Worm (Caenorhabditis elegans): Measurements from ENCODE around the gene cct-6.

The cct-6 gene

DNA sequence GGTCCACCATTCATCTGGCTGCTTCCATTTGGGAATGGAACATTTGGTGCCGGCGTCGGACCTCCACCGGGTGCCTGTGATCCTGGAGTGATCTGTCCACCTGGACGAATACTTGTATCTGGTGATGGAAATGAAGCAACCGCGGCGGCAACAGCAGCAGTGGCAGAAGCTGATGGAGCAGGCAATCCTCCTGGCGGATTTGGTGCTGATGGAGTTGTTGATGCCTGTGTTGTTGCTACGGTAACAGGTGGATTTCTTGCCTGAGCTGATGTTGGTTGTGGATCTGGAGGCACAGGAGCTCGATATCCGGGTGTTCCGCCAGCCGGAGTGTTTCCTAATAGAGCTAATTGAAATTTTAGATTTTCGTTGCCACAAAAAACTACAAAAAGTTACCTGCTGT, 23.0 kb downstream of the cct-6 start:
- no peak for TF ChIP-seq cnd-1 (tag; optimal IDR thresholded peaks at IDR 0.05)
- no peak for TF ChIP-seq nhr-237 (tag; optimal IDR thresholded peaks at IDR 0.05)
- TF ChIP-seq ces-1 (GFP tag; optimal IDR thresholded peaks at IDR 0.05), result no peak
- no peak for TF ChIP-seq pha-4 (tag; optimal IDR thresholded peaks at IDR 0.05)
- no peak for TF ChIP-seq mep-1 (tag; optimal IDR thresholded peaks at IDR 0.05)
- no peak for TF ChIP-seq mls-2 (tag; optimal IDR thresholded peaks at IDR 0.05)
- no peak for TF ChIP-seq zip-8 (tag; optimal IDR thresholded peaks at IDR 0.05)
- no peak for TF ChIP-seq elt-3 (tag; optimal IDR thresholded peaks at IDR 0.05)
- no peak for TF ChIP-seq drap-1 (GFP tag; optimal IDR thresholded peaks at IDR 0.05)
- TF ChIP-seq ceh-43 (GFP tag; optimal IDR thresholded peaks at IDR 0.05), result no peak
- no peak for TF ChIP-seq elt-1 (tag; optimal IDR thresholded peaks at IDR 0.05; ENCODE audit: borderline replicate concordance, insufficient read depth)
- TF ChIP-seq ceh-39 (tag; optimal IDR thresholded peaks at IDR 0.05), result no peak

DNA sequence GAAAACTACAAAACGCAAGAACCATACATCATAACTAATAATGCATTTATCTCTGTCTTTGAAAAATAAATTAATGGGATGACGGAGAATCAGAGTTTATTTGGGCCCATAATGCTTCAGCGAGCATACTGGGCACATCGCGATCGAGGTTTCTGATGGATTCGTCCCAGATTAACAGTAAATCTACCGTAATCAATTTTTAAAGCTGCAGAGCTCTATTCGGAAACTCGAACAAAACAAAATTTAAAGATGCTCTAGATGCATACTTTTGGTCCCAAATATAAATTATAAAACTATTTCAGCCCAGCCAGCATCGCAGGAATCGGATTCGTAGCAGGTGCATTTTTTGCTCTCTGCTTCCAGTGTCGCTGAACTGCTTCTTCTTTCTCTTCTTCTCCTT, 27.4 kb downstream of the cct-6 start:
- TF ChIP-seq hlh-1 (tag; optimal IDR thresholded peaks at IDR 0.05) (no peak), sptf-1 (tag; optimal IDR thresholded peaks at IDR 0.05) (no peak), nhr-28 (tag; optimal IDR thresholded peaks at IDR 0.05) (no peak), sem-2 (GFP tag; optimal IDR thresholded peaks at IDR 0.05) (no peak), mab-5 (tag; optimal IDR thresholded peaks at IDR 0.05) (no peak), lin-32 (GFP tag; optimal IDR thresholded peaks at IDR 0.05) (no peak), M03D4.4 (tag; optimal IDR thresholded peaks at IDR 0.05) (no peak), lsy-2 (tag; optimal IDR thresholded peaks at IDR 0.05) (no peak), drap-1 (GFP tag; optimal IDR thresholded peaks at IDR 0.05) (no peak), ces-1 (GFP tag; optimal IDR thresholded peaks at IDR 0.05) (no peak), ceh-83 (GFP tag; optimal IDR thresholded peaks at IDR 0.05) (no peak), nhr-12 (tag; optimal IDR thresholded peaks at IDR 0.05) (no peak), zip-8 (tag; optimal IDR thresholded peaks at IDR 0.05) (no peak), mls-2 (tag; optimal IDR thresholded peaks at IDR 0.05) (no peak)

DNA sequence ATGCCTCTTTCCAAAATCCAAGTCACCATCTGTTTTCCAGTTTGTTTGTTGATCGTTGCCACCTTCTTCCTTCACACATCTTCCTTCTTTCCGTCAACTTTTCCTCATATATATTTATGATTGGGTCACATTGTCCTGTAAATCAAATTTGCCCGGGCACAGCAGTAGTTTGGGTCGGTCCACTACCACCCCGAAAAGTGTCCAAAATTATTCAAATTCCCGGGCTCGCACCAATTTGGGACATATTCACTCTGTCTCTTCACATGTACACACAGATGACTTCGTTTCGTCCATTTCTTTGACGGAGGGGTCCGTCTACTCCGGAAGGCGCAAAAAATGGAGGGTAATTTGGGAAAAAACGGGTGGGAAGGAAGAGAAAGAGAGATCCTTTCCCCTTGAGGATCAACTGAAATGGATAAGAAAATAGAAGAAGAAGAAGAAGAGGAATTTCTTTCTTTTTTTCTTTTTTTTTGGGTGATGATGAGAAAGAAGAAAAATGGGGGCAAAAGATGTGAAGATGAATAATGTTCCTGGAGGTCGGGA, 28.5 kb downstream of the cct-6 start:
- TF ChIP-seq ces-1 (GFP tag; optimal IDR thresholded peaks at IDR 0.05) (peak; percentile 88), ham-2 (GFP tag; optimal IDR thresholded peaks at IDR 0.05) (no peak)

DNA sequence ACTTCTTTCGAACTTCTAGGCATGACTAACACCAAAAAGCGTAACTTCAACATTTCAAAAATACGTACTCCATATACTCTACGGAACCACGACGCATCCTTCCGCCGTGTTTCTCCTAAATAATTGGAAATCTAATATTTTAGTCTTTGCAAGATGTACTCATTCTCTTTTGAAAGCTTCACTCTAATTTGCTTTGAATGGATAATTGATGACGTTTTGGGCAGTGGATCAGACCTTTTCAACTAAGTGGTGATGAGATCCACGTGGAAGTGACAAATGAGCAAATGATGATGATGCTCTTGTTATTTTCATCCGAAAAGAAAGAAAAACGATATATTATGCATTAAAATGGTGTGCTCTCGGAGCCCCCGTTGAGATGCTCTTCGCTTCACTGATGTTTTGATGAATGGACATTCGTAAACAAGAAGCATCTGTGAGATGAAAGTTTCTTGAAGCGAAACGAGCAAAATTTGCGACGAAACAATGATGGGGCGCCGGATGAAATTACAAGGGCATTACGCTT, 31.0 kb downstream of the cct-6 start:
- TF ChIP-seq cnd-1 (tag; optimal IDR thresholded peaks at IDR 0.05) (no peak), unc-62 (GFP tag; optimal IDR thresholded peaks at IDR 0.05) (peak; percentile 15), tbx-8 (GFP tag; optimal IDR thresholded peaks at IDR 0.05) (no peak)

DNA sequence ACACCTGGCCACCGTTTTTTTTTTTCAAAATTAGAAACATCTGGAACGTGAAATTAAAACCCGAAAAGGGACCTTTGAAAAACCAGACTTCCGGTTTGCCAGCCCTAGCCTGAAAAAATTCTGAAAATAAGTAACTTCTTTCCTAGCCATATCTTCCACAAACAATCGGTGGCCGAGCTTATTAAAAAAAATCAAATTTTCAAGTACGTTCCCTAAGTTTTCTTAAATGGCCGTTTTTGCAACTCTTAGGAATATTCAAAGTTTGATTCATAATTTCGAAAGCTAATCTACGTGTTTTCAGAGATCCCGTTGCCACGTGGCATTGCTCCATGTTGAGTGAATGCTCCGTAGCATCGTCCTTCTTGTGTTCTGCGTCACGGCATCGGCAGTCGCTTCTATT, 31.9 kb downstream of the cct-6 start, which contains the start of gene R12B2.8:
R12B2.8 (plus strand) TSS at position 301 of the 400 bp plus-strand sequence.
- TF ChIP-seq sptf-1 (tag; optimal IDR thresholded peaks at IDR 0.05), result no peak
- no peak for TF ChIP-seq lsy-2 (tag; optimal IDR thresholded peaks at IDR 0.05)
- TF ChIP-seq nhr-28 (tag; optimal IDR thresholded peaks at IDR 0.05), result no peak
- no peak for TF ChIP-seq drap-1 (GFP tag; optimal IDR thresholded peaks at IDR 0.05)
- no peak for TF ChIP-seq ceh-43 (GFP tag; optimal IDR thresholded peaks at IDR 0.05)
- no peak for TF ChIP-seq nhr-237 (tag; optimal IDR thresholded peaks at IDR 0.05)
- no peak for TF ChIP-seq elt-3 (tag; optimal IDR thresholded peaks at IDR 0.05)
- no peak for TF ChIP-seq snpc-4 (tag; optimal IDR thresholded peaks at IDR 0.05)
- no peak for TF ChIP-seq sem-2 (GFP tag; optimal IDR thresholded peaks at IDR 0.05)

DNA sequence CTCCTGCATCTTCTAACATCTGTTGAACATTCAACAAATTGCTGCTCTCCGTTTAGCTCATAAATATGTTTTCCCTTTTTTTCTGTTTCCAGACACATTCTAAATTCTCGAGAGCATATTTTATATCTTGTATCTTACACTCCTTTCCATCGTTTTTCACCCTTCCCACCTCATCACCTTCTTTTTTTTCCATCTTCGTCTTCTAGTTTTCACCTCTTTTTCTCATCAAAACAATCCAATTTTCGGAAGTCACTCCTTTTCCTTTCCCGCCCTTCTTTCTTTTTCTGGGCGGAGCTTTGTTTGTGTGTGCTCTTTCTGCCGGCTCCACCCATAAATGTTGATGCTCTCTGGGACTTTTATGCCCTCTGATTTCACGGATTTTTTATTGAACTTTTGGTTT, 32.7 kb downstream of the cct-6 start:
- TF ChIP-seq unc-120 (tag; optimal IDR thresholded peaks at IDR 0.05; ENCODE audit: poor library complexity, severe bottlenecking) (no peak), ces-1 (GFP tag; optimal IDR thresholded peaks at IDR 0.05) (peak; percentile 58)

DNA sequence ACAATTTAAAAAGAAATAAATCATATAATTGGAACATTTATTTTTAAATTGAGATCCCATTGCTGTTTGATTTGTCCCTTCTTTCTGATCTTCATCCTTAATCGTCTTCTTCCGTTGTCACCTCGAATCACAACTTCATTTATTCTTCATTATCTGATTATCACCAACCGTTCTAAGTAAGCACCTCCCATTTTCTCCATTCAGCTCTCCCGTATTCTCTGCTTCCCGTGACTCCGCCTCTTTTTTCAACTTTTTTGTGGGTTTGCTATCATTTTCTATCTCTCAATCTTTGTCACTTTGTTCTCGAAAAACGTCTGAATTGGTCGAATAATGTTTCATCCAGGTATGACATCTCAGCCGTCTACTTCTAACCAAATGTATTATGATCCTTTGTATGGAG, 39.6 kb downstream of the cct-6 start, which contains the start of gene sma-4:
sma-4 (plus strand) TSS at position 301 of the 400 bp plus-strand sequence.
- TF ChIP-seq nhr-237 (tag; optimal IDR thresholded peaks at IDR 0.05), result no peak
- no peak for TF ChIP-seq nhr-2 (tag; optimal IDR thresholded peaks at IDR 0.05)
- no peak for TF ChIP-seq ceh-43 (GFP tag; optimal IDR thresholded peaks at IDR 0.05)
- TF ChIP-seq unc-39 (tag; optimal IDR thresholded peaks at IDR 0.05), result no peak
- TF ChIP-seq ztf-11 (tag; optimal IDR thresholded peaks at IDR 0.05), result no peak
